Fruit fly (Drosophila melanogaster): ENCODE results near the gene DPCoAC.

DNA sequence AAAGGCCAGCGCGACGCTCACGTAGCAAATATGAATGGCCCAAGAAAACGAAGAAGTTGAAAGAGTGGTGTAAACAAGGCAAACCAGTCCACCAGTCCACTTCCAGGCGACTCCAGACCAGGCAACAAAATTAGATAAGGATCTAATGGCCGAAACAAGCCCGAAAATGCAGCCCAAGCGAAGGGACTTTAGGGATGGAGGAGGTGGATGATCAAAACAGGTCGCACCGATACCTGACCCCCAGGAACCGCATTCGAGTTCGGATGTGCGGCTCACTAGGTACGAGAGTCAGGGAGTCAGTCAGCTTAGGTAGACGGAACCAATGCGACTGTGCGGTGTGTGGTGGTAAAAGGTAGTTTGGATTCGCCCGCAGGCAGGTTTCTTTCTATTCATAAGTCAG lies 14.2 kb downstream of the DPCoAC start:
- TF ChIP-seq ttk (optimal IDR thresholded peaks at IDR 0.05) (no peak), Myc (optimal IDR thresholded peaks at IDR 0.05) (no peak)
